Worm (Caenorhabditis elegans): Measurements from ENCODE around the gene far-1.

DNA sequence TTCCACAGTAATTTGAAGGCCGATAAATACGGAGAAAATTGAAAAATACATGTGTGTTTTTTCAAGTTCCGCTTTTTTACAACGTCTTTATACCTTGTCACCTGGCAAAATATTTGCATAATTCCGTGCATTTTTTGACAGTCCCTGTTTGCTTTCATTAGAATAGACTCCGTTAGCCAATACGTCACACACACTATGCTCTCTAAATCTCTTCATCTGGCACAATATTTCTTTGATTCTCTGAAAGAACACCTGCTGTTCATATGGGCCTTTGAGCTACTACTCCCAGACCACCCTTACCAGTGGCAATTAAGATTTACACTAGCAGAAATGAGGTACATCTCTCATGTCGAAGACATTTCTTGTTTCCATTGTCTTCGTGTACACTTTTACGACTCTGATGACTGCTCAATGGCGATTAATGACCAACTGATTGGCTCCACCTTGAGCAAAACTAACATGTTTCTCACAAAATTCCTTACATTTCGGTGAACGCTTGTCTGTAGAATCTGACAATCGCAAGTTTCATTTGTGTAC lies 37.4 kb upstream of the far-1 start, which contains the start of gene grl-11:
- TF ChIP-seq lin-13 (tag; optimal IDR thresholded peaks at IDR 0.05), result no peak
- TF ChIP-seq elt-3 (tag; optimal IDR thresholded peaks at IDR 0.05), result no peak

All from whole organism, mixed stage, embryonic.